Fruit fly (Drosophila melanogaster) whole organism, wandering third instar larva: ENCODE measurements around the gene CG6287.

ENCODE experiments used
- Abd-B ChIP-seq: fragments of >200 bp; optimal IDR thresholded peaks from 2 replicates; lab custom pipeline; 2017; ENCODE audit warnings: missing biosample characterization, missing genetic modification characterization
- CG32264 ChIP-seq: fragments of 200-800 bp; sonication (Bioruptor generic); optimal IDR thresholded peaks from 2 replicates; lab custom pipeline; 2016; ENCODE audit warnings: missing biosample characterization, missing genetic modification characterization
- CG9705 ChIP-seq: fragments of 200-800 bp; sonication (Bioruptor generic); optimal IDR thresholded peaks from 2 replicates; lab custom pipeline; 2018; ENCODE audit warnings: missing biosample characterization, mild to moderate bottlenecking, missing genetic modification characterization
- CrebA ChIP-seq: fragments of 200-800 bp; sonication (Bioruptor generic); optimal IDR thresholded peaks from 2 replicates; lab custom pipeline; 2016; ENCODE audit warnings: missing biosample characterization, mild to moderate bottlenecking, missing genetic modification characterization, borderline replicate concordance
- Dfd ChIP-seq: fragments of >200 bp; optimal IDR thresholded peaks from 2 replicates; lab custom pipeline; 2017; ENCODE audit warnings: missing biosample characterization, missing genetic modification characterization
- Dif ChIP-seq: fragments of 200-275, 200-300 bp; sonication (Bioruptor generic); optimal IDR thresholded peaks from 2 replicates; lab custom pipeline; 2018; ENCODE audit warnings: missing biosample characterization, missing genetic modification characterization; ENCODE audit not compliant: partially characterized antibody
- GATAd ChIP-seq: sonication (Bioruptor generic); optimal IDR thresholded peaks from 2 replicates; lab custom pipeline; 2016; ENCODE audit warnings: missing biosample characterization, missing genetic modification characterization
- HLH106 ChIP-seq: fragments of 200-800 bp; optimal IDR thresholded peaks from 3 replicates; lab custom pipeline; 2019; ENCODE audit warnings: missing biosample characterization, mild to moderate bottlenecking, missing genetic modification characterization, moderate library complexity
- Hnf4 ChIP-seq: fragments of 200-800 bp; sonication (Bioruptor generic); optimal IDR thresholded peaks from 2 replicates; lab custom pipeline; 2016; ENCODE audit warnings: missing biosample characterization, mild to moderate bottlenecking, missing genetic modification characterization
- Hr78 ChIP-seq: fragments of >200 bp; optimal IDR thresholded peaks from 2 replicates; lab custom pipeline; 2017; ENCODE audit warnings: missing biosample characterization, missing genetic modification characterization
- Hr83 ChIP-seq: fragments of 200-300 bp; sonication (Bioruptor generic); optimal IDR thresholded peaks from 2 replicates; lab custom pipeline; 2016; ENCODE audit warnings: missing biosample characterization, mild to moderate bottlenecking, missing genetic modification characterization, moderate library complexity; ENCODE audit not compliant: poor library complexity, severe bottlenecking
- Jra ChIP-seq: sonication (Bioruptor generic); optimal IDR thresholded peaks from 2 replicates; lab custom pipeline; 2016; ENCODE audit warnings: missing biosample characterization, missing genetic modification characterization
- Mio ChIP-seq: sonication (Bioruptor generic); optimal IDR thresholded peaks from 2 replicates; lab custom pipeline; 2016; ENCODE audit warnings: missing biosample characterization, missing genetic modification characterization
- Myc ChIP-seq: fragments of >200 bp; optimal IDR thresholded peaks from 2 replicates; lab custom pipeline; 2017
- N ChIP-seq: fragments of >200 bp; optimal IDR thresholded peaks from 2 replicates; lab custom pipeline; 2018; ENCODE audit warnings: missing biosample characterization, missing external identifiers, missing genetic modification characterization
- OdsH ChIP-seq: fragments of 200-800 bp; sonication (Bioruptor generic); optimal IDR thresholded peaks from 2 replicates; lab custom pipeline; 2016; ENCODE audit warnings: missing biosample characterization, mild to moderate bottlenecking, missing genetic modification characterization
- Rel ChIP-seq, 2 experiments: fragments of 200-800 bp; sonication (Bioruptor generic) in 1 of 2; optimal IDR thresholded peaks; 2 replicates in 1 of 2; 3 replicates in 1 of 2; lab custom pipeline; 2016 to 2019; ENCODE audit warnings: mild to moderate bottlenecking in 2 of 2, missing biosample characterization in 2 of 2, missing genetic modification characterization in 2 of 2, moderate library complexity in 1 of 2
- Sp1 ChIP-seq: fragments of 200-800 bp; sonication (Bioruptor generic); optimal IDR thresholded peaks from 3 replicates; lab custom pipeline; 2019; ENCODE audit warnings: missing biosample characterization, mild to moderate bottlenecking, missing genetic modification characterization, moderate library complexity
- Vsx2 ChIP-seq: fragments of 200-300, 225-300 bp; sonication (Bioruptor generic); optimal IDR thresholded peaks from 2 replicates; lab custom pipeline; 2018; ENCODE audit warnings: missing biosample characterization, missing genetic modification characterization; ENCODE audit not compliant: partially characterized antibody
- br ChIP-seq: fragments of 200-800 bp; sonication (Bioruptor generic); optimal IDR thresholded peaks from 2 replicates; lab custom pipeline; 2016; ENCODE audit warnings: missing biosample characterization, missing genetic modification characterization
- brk ChIP-seq: fragments of 200-800 bp; sonication (Bioruptor generic); optimal IDR thresholded peaks from 2 replicates; lab custom pipeline; 2016; ENCODE audit warnings: missing biosample characterization, mild to moderate bottlenecking, missing genetic modification characterization
- dl ChIP-seq, 2 experiments: fragments of 175-275, 200-275 bp in 1 of 2; fragments of 200-275 bp in 1 of 2; sonication (Bioruptor generic); optimal IDR thresholded peaks; lab custom pipeline; 2018; ENCODE audit warnings: mild to moderate bottlenecking in 2 of 2, missing biosample characterization in 2 of 2, missing genetic modification characterization in 2 of 2, moderate library complexity in 2 of 2; ENCODE audit not compliant: partially characterized antibody in 2 of 2, insufficient read depth in 1 of 2
- dmrt93B ChIP-seq: fragments of 200-800 bp; sonication (Bioruptor generic); optimal IDR thresholded peaks from 2 replicates; lab custom pipeline; 2018; ENCODE audit warnings: missing biosample characterization, mild to moderate bottlenecking, missing genetic modification characterization
- dsf ChIP-seq: sonication (Bioruptor generic); optimal IDR thresholded peaks from 2 replicates; lab custom pipeline; 2016; ENCODE audit warnings: missing biosample characterization, missing genetic modification characterization, borderline replicate concordance
- ey ChIP-seq: fragments of 200-800 bp; sonication (Bioruptor generic); optimal IDR thresholded peaks from 2 replicates; lab custom pipeline; 2016; ENCODE audit warnings: missing biosample characterization, missing genetic modification characterization
- foxo ChIP-seq, 2 experiments: fragments of 200-800 bp; sonication (Bioruptor generic); optimal IDR thresholded peaks; 2 replicates in 1 of 2; 3 replicates in 1 of 2; lab custom pipeline; 2016 to 2017; ENCODE audit warnings: missing biosample characterization in 2 of 2, missing genetic modification characterization in 2 of 2
- fru ChIP-seq: fragments of 200-800 bp; sonication (Bioruptor generic); optimal IDR thresholded peaks from 3 replicates; lab custom pipeline; 2016; ENCODE audit warnings: missing biosample characterization, mild to moderate bottlenecking, missing genetic modification characterization
- h ChIP-seq: fragments of 200-800 bp; sonication (Bioruptor generic); optimal IDR thresholded peaks from 3 replicates; lab custom pipeline; 2016; ENCODE audit warnings: missing biosample characterization, mild to moderate bottlenecking, missing genetic modification characterization
- jim ChIP-seq: fragments of 175-275, 200-325 bp; sonication (Bioruptor generic); optimal IDR thresholded peaks from 2 replicates; lab custom pipeline; 2016; ENCODE audit warnings: missing biosample characterization, mild to moderate bottlenecking, missing genetic modification characterization
- lola ChIP-seq: fragments of >200 bp; optimal IDR thresholded peaks from 2 replicates; lab custom pipeline; 2017; ENCODE audit warnings: missing biosample characterization, missing genetic modification characterization
- pan ChIP-seq: fragments of >200 bp; optimal IDR thresholded peaks from 2 replicates; lab custom pipeline; 2017
- psq ChIP-seq: fragments of 200-800 bp; sonication (Bioruptor generic); optimal IDR thresholded peaks from 3 replicates; lab custom pipeline; 2017; ENCODE audit warnings: missing biosample characterization, mild to moderate bottlenecking, missing genetic modification characterization, moderate library complexity
- rgr ChIP-seq: fragments of 200-800 bp; sonication (Bioruptor generic); optimal IDR thresholded peaks from 3 replicates; lab custom pipeline; 2016; ENCODE audit warnings: missing biosample characterization, mild to moderate bottlenecking, missing genetic modification characterization
- sage ChIP-seq: fragments of 200-800 bp; sonication (Bioruptor generic); optimal IDR thresholded peaks from 2 replicates; lab custom pipeline; 2016; ENCODE audit warnings: missing biosample characterization, mild to moderate bottlenecking, missing genetic modification characterization
- sv ChIP-seq: fragments of 200-800 bp; sonication (Bioruptor generic); optimal IDR thresholded peaks from 3 replicates; lab custom pipeline; 2016; ENCODE audit warnings: missing biosample characterization, missing genetic modification characterization
- tai ChIP-seq: sonication (Bioruptor generic); optimal IDR thresholded peaks from 2 replicates; lab custom pipeline; 2016; ENCODE audit warnings: missing biosample characterization, missing genetic modification characterization
- usp ChIP-seq: fragments of >200 bp; optimal IDR thresholded peaks from 2 replicates; lab custom pipeline; 2017; ENCODE audit warnings: missing biosample characterization, missing genetic modification characterization
- woc ChIP-seq: sonication (Bioruptor generic); optimal IDR thresholded peaks from 2 replicates; lab custom pipeline; 2016; ENCODE audit warnings: missing biosample characterization, mild to moderate bottlenecking, missing genetic modification characterization

Gene CG6287

DNA sequence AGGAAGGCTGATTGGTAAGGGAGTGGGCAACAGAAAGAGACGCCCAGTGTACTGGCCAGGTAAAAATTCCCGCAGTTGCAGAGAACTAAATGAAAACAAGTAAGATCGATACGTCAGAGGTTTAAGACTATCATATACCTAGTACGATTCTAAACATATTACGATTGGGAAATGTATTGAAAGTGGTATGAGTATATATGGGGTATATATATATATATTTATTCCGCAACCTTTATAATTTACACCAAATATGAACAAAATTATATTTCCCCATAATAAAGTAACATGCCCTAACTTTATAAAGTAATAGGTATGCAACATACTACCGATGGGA lies 33.6 kb upstream of the CG6287 start (continued):
- TF ChIP-seq GATAd (GFP tag; lab: Kevin White, UChicago) (no peak), pan (lab: Kevin White, UChicago) (no peak), Rel (GFP tag; optimal IDR thresholded peaks at IDR 0.05; lab: Kevin White, UChicago) (no peak), Rel (tag; optimal IDR thresholded peaks at IDR 0.05; lab: Kevin White, UChicago) (no peak), fru (GFP tag; lab: Kevin White, UChicago) (peak; percentile 81), jim (no peak), CrebA (GFP tag; lab: Kevin White, UChicago) (no peak)
- TF ChIP-seq, all 38 proteins: peak for 13

DNA sequence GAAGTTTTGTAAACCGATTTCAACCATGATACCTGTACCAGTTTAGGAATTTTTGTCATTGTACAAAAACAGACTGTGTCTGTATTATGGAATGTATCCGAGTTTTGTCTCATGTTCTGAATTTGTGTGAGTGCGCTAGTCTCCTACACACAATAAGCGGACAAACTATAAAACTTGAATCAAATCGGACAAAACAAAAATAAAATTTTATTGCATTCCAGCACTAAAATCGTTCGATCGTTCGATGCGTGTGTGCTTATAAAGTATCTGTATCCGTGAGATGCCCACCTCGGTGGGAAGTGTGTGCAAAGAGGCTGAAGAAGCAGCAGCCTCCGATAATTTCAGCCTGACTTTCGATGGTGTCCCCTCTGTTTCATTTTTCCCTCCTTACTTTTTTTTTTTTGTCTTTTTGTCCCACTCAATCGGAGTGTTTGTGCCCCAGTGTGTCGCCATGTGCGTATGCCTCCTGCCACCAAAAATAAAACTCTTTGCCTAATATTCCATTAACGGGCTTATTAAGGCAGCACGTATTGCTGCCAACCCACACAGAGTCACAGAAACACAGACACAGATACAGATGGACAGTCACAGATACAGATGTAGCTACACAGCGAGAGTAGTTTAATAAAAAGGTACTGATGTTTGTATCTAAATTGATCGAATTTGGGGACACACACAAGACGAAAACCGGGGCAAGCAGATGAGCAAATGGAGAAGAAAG lies 33.0 kb upstream of the CG6287 start:
- no peak for TF ChIP-seq usp (GFP tag; lab: Kevin White, UChicago)
- no peak for TF ChIP-seq tai (GFP tag; lab: Kevin White, UChicago)
- no peak for TF ChIP-seq CG32264
- TF ChIP-seq sage (GFP tag; lab: Kevin White, UChicago): no peak
- TF ChIP-seq pan (lab: Kevin White, UChicago): no peak
- TF ChIP-seq Hr78 (GFP tag; lab: Kevin White, UChicago): no peak
- no peak for TF ChIP-seq Vsx2
- no peak for TF ChIP-seq h
- TF ChIP-seq Jra (GFP tag; lab: Kevin White, UChicago): no peak

DNA sequence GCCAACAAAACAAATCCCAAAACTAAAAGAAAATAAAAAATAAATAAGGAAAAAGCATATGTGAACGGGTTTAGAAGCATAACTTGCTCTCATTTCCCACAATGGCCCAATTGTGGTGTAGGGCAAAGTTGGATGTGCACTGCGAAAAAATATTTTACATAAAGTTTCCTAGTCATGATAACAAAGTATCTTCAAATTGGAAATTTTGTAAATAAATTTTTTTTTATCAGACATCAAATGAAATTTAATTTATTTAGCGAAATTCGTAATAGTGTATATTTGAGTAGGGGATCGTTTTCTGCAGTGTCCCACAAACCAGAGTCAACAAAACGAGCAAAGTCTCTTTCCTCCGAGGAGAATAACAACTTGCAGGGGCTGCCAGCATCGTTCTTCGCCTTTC lies 28.6 kb upstream of the CG6287 start:
- TF ChIP-seq sage (GFP tag; lab: Kevin White, UChicago) (no peak), ey (peak; percentile 84), foxo (GFP tag; optimal IDR thresholded peaks at IDR 0.05; lab: Kevin White, UChicago) (peak in 1 of 2 experiments; percentile 89), Rel (GFP tag; optimal IDR thresholded peaks at IDR 0.05; lab: Kevin White, UChicago) (no peak), Rel (tag; optimal IDR thresholded peaks at IDR 0.05; lab: Kevin White, UChicago) (no peak), lola (GFP tag; lab: Kevin White, UChicago) (no peak), Jra (GFP tag; lab: Kevin White, UChicago) (peak; percentile 62), GATAd (GFP tag; lab: Kevin White, UChicago) (no peak), dsf (no peak), Dif (GFP tag; lab: Kevin White, UChicago) (no peak), tai (GFP tag; lab: Kevin White, UChicago) (no peak), CrebA (GFP tag; lab: Kevin White, UChicago) (no peak), usp (GFP tag; lab: Kevin White, UChicago) (no peak), CG9705 (GFP tag; lab: Kevin White, UChicago) (no peak), fru (GFP tag; lab: Kevin White, UChicago) (peak; percentile 89), OdsH (GFP tag; lab: Kevin White, UChicago) (peak; percentile 80), brk (GFP tag; lab: Kevin White, UChicago) (peak; percentile 75), woc (GFP tag; lab: Kevin White, UChicago) (peak; percentile 78), N (no peak), Mio (peak; percentile 10), Dfd (GFP tag; lab: Kevin White, UChicago) (no peak), Abd-B (GFP tag; lab: Kevin White, UChicago) (no peak), h (peak; percentile 88), CG32264 (peak; percentile 62), Hr83 (GFP tag; lab: Kevin White, UChicago) (no peak), dl (GFP tag; optimal IDR thresholded peaks at IDR 0.05; lab: Kevin White, UChicago; ENCODE audit: insufficient read depth in 1 of 2, partially characterized antibody in 2 of 2) (no peak), Hr78 (GFP tag; lab: Kevin White, UChicago) (no peak), Myc (lab: Kevin White, UChicago) (no peak), jim (no peak), Vsx2 (no peak), pan (lab: Kevin White, UChicago) (no peak), Hnf4 (GFP tag; lab: Kevin White, UChicago) (peak; percentile 85), sv (GFP tag; lab: Kevin White, UChicago) (no peak), HLH106 (tag; lab: Kevin White, UChicago) (peak; percentile 73), Sp1 (GFP tag; lab: Kevin White, UChicago) (peak; percentile 81), psq (peak; percentile 70), rgr (GFP tag; lab: Kevin White, UChicago) (peak; percentile 85), dmrt93B (GFP tag; lab: Kevin White, UChicago) (peak; percentile 45), br (GFP tag; lab: Kevin White, UChicago) (peak; percentile 81)
